Fruit fly (Drosophila melanogaster): Measurements from ENCODE around the gene CG1677.

The CG1677 gene

DNA sequence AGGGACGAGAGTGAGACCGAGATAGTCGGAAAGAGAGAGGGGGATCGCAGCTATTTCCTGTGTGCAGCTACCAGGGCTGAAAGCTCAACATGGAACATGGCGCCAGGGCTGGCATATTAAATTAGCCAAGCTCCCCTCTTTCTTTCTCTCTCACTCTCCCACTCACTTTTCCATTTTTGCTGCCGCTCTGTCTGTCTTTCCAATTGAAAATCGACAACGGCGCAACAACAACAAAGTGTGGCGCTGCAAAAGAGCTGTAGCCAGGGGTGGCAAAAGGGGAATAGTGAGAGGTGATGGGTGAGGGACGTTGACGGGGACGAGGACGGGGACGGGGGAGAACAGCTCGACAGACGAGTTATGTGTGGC is 105.3 kb downstream of the CG1677 start (continued):
- no peak for TF ChIP-seq lab (GFP tag; optimal IDR thresholded peaks at IDR 0.05)
- no peak for TF ChIP-seq nom (GFP tag; optimal IDR thresholded peaks at IDR 0.05)
- no peak for TF ChIP-seq yki (optimal IDR thresholded peaks at IDR 0.05)
- no peak for TF ChIP-seq ham (GFP tag; IDR thresholded peaks at IDR 0.05)
- TF ChIP-seq fd96Cb (tag; optimal IDR thresholded peaks at IDR 0.05) = no peak
- no peak for TF ChIP-seq CG7271 (tag; optimal IDR thresholded peaks at IDR 0.05)
- no peak for TF ChIP-seq psq (GFP tag; optimal IDR thresholded peaks at IDR 0.05)
- no peak for TF ChIP-seq lilli (GFP tag; optimal IDR thresholded peaks at IDR 0.05)
- 0 out of 2 replicates have a peak, but pooled peaks have one; percentile 8 for TF ChIP-seq Xrp1 (GFP tag; IDR thresholded peaks at IDR 0.05)
- no peak for TF ChIP-seq CG6254 (GFP tag; optimal IDR thresholded peaks at IDR 0.05)
- no peak for TF ChIP-seq ind (GFP tag; optimal IDR thresholded peaks at IDR 0.05)
- no peak for TF ChIP-seq CG8944 (GFP tag; optimal IDR thresholded peaks at IDR 0.05)
- TF ChIP-seq ERR (GFP tag; optimal IDR thresholded peaks at IDR 0.05) = no peak
- no peak for TF ChIP-seq slp2 (GFP tag; optimal IDR thresholded peaks at IDR 0.05)
- TF ChIP-seq Asciz (GFP tag; optimal IDR thresholded peaks at IDR 0.05) = no peak
- 0 out of 2 replicates have a peak, but pooled peaks have one; percentile 31 for TF ChIP-seq CG9932 (GFP tag; IDR thresholded peaks at IDR 0.05)
- no peak for TF ChIP-seq CG7963 (GFP tag; IDR thresholded peaks at IDR 0.05; ENCODE audit: partially characterized antibody)
- TF ChIP-seq Myb (GFP tag; optimal IDR thresholded peaks at IDR 0.05) = peak; percentile 8
- TF ChIP-seq pnt (GFP tag; optimal IDR thresholded peaks at IDR 0.05) = no peak
- peak; percentile 9 for TF ChIP-seq CG12659 (GFP tag; optimal IDR thresholded peaks at IDR 0.05)
- TF ChIP-seq kah (GFP tag; optimal IDR thresholded peaks at IDR 0.05) = no peak
- TF ChIP-seq her (GFP tag; optimal IDR thresholded peaks at IDR 0.05) = no peak
- no peak for TF ChIP-seq gcm (GFP tag; optimal IDR thresholded peaks at IDR 0.05)
- TF ChIP-seq CG10979 (tag; optimal IDR thresholded peaks at IDR 0.05) = no peak
- TF ChIP-seq aop (GFP tag; IDR thresholded peaks at IDR 0.05) = no peak
- peak; percentile 12 for TF ChIP-seq CG17359 (tag; optimal IDR thresholded peaks at IDR 0.05)
- no peak for TF ChIP-seq wdn (GFP tag; IDR thresholded peaks at IDR 0.05)
- TF ChIP-seq CG12155 (GFP tag; optimal IDR thresholded peaks at IDR 0.05) = no peak
- peak; percentile 23 for TF ChIP-seq CG2678 (tag; optimal IDR thresholded peaks at IDR 0.05)
- no peak for TF ChIP-seq Dll (GFP tag; IDR thresholded peaks at IDR 0.05; ENCODE audit: partially characterized antibody)
- peak; percentile 14 for TF ChIP-seq CG18262 (tag; optimal IDR thresholded peaks at IDR 0.05)
- no peak for TF ChIP-seq Awh (GFP tag; IDR thresholded peaks at IDR 0.05)
- peak; percentile 79 for TF ChIP-seq Med (GFP tag)
- peak; percentile 90 for TF ChIP-seq CG4360 (GFP tag; IDR thresholded peaks at IDR 0.05)
- TF ChIP-seq nmo (GFP tag; optimal IDR thresholded peaks at IDR 0.05) = no peak
- TF ChIP-seq CG14050 (GFP tag; IDR thresholded peaks at IDR 0.05) = no peak
- 0 out of 2 replicates have a peak, but pooled peaks have one; percentile 21 for TF ChIP-seq peb (GFP tag; IDR thresholded peaks at IDR 0.05)
- no peak for TF ChIP-seq CG6689 (GFP tag; IDR thresholded peaks at IDR 0.05)
- TF ChIP-seq CG14860 (GFP tag; IDR thresholded peaks at IDR 0.05; ENCODE audit: partially characterized antibody) = no peak
- TF ChIP-seq exex (tag; optimal IDR thresholded peaks at IDR 0.05) = no peak
- no peak for TF ChIP-seq CG14965 (GFP tag; optimal IDR thresholded peaks at IDR 0.05; ENCODE audit: borderline replicate concordance)
- TF ChIP-seq HmgD (GFP tag; optimal IDR thresholded peaks at IDR 0.05) = no peak
- TF ChIP-seq CG9215 (GFP tag; IDR thresholded peaks at IDR 0.05) = no peak
- TF ChIP-seq CG6175 (GFP tag; IDR thresholded peaks at IDR 0.05) = peak; percentile 30; the same call in 1 of the 3 replicates
- TF ChIP-seq crc (GFP tag; optimal IDR thresholded peaks at IDR 0.05) = no peak
- TF ChIP-seq Ets97D (GFP tag; optimal IDR thresholded peaks at IDR 0.05) = no peak
- TF ChIP-seq CG11456 (GFP tag; IDR thresholded peaks at IDR 0.05) = 0 out of 3 replicates have a peak, but pooled peaks have one; percentile 39
- no peak for TF ChIP-seq kay (GFP tag; optimal IDR thresholded peaks at IDR 0.05)
- TF ChIP-seq CG1792 (GFP tag; optimal IDR thresholded peaks at IDR 0.05) = peak; percentile 12
- TF ChIP-seq CG9817 (tag; optimal IDR thresholded peaks at IDR 0.05) = peak; percentile 11
- TF ChIP-seq CG3163 (GFP tag; optimal IDR thresholded peaks at IDR 0.05) = no peak
- TF ChIP-seq CG8388 (GFP tag; optimal IDR thresholded peaks at IDR 0.05) = no peak

Measured in whole organism, embryonic.